Worm (Caenorhabditis elegans) whole organism, L4/young adult: ENCODE measurements around the gene gasr-8.
A peak's percentile ranks its signal among the peaks of the same experiment; 100 is the strongest.

Experiments
- W03F9.2 ChIP-seq: fragments of 150-350 bp; optimal IDR thresholded peaks from 2 replicates; lab custom pipeline; 2014; ENCODE audit warnings: missing biosample characterization, missing genetic modification characterization
- dao-5 ChIP-seq: sonication (generic microtip); optimal IDR thresholded peaks from 2 replicates; lab custom pipeline; 2016; ENCODE audit warnings: missing genotype, missing genetic modification characterization, moderate library complexity, missing compliant biosample characterization
- him-1 ChIP-seq: sonication (generic microtip); optimal IDR thresholded peaks from 2 replicates; lab custom pipeline; 2016; ENCODE audit warnings: missing genotype, missing genetic modification reagents, missing genetic modification characterization, missing compliant biosample characterization

The gasr-8 gene

DNA sequence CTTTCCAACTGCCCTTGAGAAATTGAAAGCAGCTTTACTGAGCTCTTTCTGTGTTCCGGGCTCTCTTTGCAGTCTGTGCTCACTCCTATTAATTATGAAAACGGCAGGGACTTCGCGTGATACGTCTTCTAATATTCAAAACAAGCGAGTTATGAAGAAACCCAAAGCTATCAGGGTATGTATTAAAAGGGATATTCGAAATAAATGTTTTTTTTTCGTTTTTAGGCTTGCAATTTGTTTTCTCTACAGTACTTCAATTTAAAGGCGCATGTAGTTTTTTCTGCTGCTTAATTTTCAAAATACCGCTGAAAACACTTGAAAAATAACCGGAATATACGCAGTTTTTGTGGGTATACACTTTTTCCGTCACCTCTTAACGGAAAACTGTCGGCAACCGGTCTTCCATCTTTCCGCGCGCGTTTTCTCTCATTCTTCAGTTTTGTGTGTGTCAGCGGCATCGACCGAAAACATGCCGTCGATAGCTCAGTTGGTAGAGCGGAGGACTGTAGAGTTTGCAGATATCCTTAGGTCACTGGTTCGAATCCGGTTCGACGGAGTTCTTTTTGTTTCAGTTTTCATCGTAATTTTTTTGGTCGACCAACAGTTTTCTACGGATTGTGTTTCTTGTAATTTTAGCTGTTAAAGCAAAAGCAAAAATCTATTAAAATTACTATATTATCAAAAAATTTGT, at the start of gene gasr-8:
Gene gasr-8, plus strand, starts transcription at position 51 of the 691 bp plus-strand sequence.
- TF ChIP-seq W03F9.2 (tag; lab: Kevin White, UChicago) (no peak), him-1 (tag; lab: Kevin White, UChicago) (no peak), dao-5 (tag; lab: Kevin White, UChicago) (no peak)

- TF ChIP-seq him-1 (tag; lab: Kevin White, UChicago) (no peak), dao-5 (tag; lab: Kevin White, UChicago) (no peak), W03F9.2 (tag; lab: Kevin White, UChicago) (no peak)
Observed at ce11 chrV:14640071-14640470, 48.8 kb upstream of the gasr-8 start, which contains the start of gene F43D2.7. TSS of gene F43D2.7 (minus strand) at chrV:14640171.

ce11 chrV:14640769-14641168, 48.1 kb upstream of the gasr-8 start, which contains the start of gene C54G10.1:
TSS of gene C54G10.1 (plus strand) at chrV:14641101.
- no peak for TF ChIP-seq dao-5 (tag; lab: Kevin White, UChicago)
- TF ChIP-seq W03F9.2 (tag; lab: Kevin White, UChicago) = no peak
- no peak for TF ChIP-seq him-1 (tag; lab: Kevin White, UChicago)

- TF ChIP-seq W03F9.2 (tag; lab: Kevin White, UChicago) = no peak
- TF ChIP-seq dao-5 (tag; lab: Kevin White, UChicago) = no peak
- no peak for TF ChIP-seq him-1 (tag; lab: Kevin White, UChicago)
Observed at ce11 chrV:14642016-14642415, 46.9 kb upstream of the gasr-8 start.

DNA sequence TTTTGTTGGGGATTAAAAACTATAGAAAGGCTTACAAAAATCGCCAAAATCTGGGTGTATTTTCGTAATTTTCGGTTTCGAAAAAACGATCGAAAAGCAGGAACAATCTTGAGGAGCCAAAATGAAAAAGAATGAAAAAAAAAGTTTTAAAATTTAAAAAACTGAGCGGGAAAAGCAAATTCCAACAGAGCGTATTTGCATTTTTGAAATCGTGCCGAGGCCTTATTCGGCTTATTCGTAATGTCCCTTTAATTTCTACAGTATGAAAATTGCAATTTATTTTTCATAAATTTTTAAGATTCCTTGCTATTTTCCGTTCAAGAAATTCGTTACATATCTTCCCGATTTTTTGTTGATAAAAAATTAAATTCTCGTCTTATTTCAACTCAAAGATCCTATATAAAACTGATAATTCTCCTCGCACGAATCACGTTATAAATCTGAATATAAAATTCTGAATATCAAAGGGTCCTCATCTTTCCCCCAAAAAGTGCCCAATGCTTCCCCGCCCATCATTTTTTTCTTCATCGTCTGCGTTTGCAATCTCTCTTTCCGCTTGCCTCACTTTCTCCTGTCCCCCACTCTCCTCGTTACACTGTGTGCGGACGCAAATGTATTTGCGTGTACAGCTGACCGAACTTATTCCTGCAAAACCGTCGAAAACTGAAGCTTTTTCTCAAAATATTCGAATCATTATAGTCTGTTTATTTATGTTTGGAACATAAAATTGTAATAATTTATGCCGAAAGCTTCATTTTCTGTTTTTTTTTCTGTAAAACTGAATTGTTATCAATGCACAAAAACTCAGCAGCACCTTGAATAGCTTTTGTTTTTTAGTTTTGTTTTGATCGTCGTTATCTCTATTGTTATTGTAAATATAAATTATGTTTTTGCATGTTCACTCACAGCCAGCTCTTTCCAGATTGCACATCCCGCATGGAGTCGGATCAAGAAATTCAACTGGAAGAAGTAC, 42.8 kb upstream of the gasr-8 start, which contains the start of the genes rfc-1 and pmp-3:
Gene rfc-1, minus strand, starts transcription at position 163 of the 973 bp plus-strand sequence.
Gene pmp-3, plus strand, starts transcription at position 923 of the 973 bp plus-strand sequence.
- TF ChIP-seq W03F9.2 (tag; lab: Kevin White, UChicago) = peak; percentile 62
- TF ChIP-seq him-1 (tag; lab: Kevin White, UChicago) = no peak
- no peak for TF ChIP-seq dao-5 (tag; lab: Kevin White, UChicago)

DNA sequence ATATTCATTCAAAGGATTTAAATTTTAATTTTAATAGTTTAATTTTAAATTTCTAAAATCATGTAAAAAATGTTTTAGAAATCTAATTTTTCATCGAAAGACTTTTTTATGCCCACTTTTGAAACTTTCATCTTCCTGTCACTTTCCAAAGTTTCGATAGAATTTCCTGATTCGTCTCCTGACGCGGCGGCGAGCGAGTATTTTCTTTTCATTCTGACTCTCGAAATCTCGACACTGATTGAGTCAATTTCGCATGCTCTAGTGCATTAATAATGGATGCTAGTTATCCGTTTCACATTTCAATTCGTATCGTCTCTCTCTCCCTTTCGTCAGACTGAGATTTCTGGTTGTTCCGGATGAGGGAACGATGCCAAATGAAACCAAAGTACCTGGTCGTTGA, 40.1 kb upstream of the gasr-8 start:
- TF ChIP-seq W03F9.2 (tag; lab: Kevin White, UChicago) (no peak), dao-5 (tag; lab: Kevin White, UChicago) (no peak), him-1 (tag; lab: Kevin White, UChicago) (no peak)

DNA sequence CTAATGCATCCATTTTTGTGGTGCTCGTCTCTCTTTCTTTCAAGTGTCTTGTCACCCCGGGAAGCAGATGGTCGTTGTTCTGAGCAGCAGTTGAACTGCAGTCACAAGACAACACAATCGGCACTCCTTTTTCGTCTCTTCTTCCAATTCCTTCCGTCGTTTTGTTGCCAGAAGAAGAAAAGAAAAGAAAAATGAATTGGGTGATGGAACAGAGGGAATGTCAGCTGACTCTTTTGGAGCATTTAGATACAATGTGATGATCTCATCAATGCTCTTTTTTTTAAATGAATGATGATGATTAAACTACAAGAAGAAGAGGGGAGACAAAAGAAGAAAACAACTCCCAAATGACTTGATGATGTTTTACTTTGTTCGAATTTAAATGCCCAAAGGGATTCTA, 39.0 kb upstream of the gasr-8 start:
- TF ChIP-seq W03F9.2 (tag; lab: Kevin White, UChicago) (no peak), him-1 (tag; lab: Kevin White, UChicago) (peak; percentile 9)

DNA sequence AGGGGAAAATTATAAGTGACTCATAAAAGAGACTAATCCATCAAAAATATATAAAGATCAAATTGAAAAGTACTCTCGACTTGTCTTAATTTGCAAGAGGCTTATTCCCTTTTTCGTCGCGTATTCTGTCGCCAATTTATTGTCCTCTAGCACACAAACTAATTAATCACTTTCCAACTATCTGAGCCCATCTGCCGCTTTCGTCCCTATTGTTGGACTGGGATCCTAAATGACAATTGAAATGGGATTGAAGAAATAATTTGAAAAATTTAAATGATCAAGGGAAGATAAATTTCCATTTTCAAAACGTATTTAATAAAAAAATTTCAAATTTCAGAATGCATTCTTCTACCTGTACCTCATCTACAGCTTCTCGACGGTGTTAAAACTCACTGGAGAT, 38.3 kb upstream of the gasr-8 start:
- TF ChIP-seq him-1 (tag; lab: Kevin White, UChicago) (no peak), dao-5 (tag; lab: Kevin White, UChicago) (no peak), W03F9.2 (tag; lab: Kevin White, UChicago) (no peak)

ce11 chrV:14655689-14656088, 33.2 kb upstream of the gasr-8 start:
- TF ChIP-seq dao-5 (tag; lab: Kevin White, UChicago) = no peak
- TF ChIP-seq W03F9.2 (tag; lab: Kevin White, UChicago) = no peak
- no peak for TF ChIP-seq him-1 (tag; lab: Kevin White, UChicago)

DNA sequence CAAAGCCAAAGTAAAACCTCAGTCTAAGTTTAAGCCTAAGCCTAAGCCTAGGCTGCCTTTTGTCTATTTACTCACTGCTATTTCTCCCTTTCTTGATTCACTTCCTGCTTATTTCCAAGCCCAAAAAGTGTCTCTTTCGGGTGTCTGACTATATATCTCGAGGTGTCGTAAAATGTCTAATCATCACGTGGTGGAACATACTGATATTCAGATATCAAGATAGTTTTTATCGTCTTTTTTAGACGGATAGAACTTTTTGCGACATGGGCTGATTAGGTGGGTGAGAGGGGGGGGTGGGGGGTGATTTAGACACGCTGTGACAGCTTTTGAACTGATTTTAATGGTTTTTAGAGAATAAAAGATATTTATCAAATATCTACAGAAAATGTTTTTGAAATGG, 31.9 kb upstream of the gasr-8 start:
- TF ChIP-seq W03F9.2 (tag; lab: Kevin White, UChicago) (no peak), dao-5 (tag; lab: Kevin White, UChicago) (no peak), him-1 (tag; lab: Kevin White, UChicago) (no peak)

DNA sequence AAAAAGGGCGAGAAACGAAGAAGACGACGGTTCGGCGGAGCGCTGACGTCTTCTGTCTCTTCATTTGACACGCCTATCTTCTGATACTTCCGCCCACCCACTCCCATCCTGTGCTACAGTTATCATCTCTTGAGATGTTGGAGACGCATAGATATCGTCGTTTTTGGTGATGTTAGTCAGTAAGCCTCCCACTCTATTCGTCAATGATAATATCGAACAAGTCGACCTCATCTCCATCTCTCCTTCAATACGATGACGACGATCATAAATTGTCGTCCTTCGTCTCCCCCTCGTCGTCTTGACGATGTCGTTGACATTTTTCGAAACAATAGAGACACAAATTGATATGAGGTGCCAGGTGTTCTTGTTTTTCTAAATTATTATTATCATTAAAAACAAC, 30.8 kb upstream of the gasr-8 start, which contains the start of gene slc-25A29:
Gene slc-25A29, minus strand, starts transcription at position 45 of the 400 bp plus-strand sequence.
- TF ChIP-seq dao-5 (tag; lab: Kevin White, UChicago) = no peak

- TF ChIP-seq him-1 (tag; lab: Kevin White, UChicago) (no peak), W03F9.2 (tag; lab: Kevin White, UChicago) (no peak), dao-5 (tag; lab: Kevin White, UChicago) (no peak)
Observed at ce11 chrV:14659595-14659994, 29.3 kb upstream of the gasr-8 start.
